Fruit fly (Drosophila melanogaster) whole organism, embryonic: Measurements from ENCODE around the gene mus302.

ENCODE experiments used
- ATbp ChIP-seq: fragments of 200-800 bp; sonication (Bioruptor generic); optimal IDR thresholded peaks from 2 replicates; lab custom pipeline; 2017; ENCODE audit warnings: missing biosample characterization, mild to moderate bottlenecking, missing genetic modification characterization, missing genetic modification reagents
- Ada2b ChIP-seq: fragments of 200-800 bp; sonication (Bioruptor generic); IDR thresholded peaks from 2 replicates; pipeline ENCODE4 v1.3.6; 2022; ENCODE audit warnings: missing biosample characterization, missing genetic modification characterization
- Atf6 ChIP-seq: fragments of 200-800 bp; sonication (Bioruptor generic); IDR thresholded peaks from 2 replicates; pipeline ENCODE4 v1.3.6; 2022; ENCODE audit warnings: missing biosample characterization, missing genetic modification characterization
- CG1024 ChIP-seq: fragments of 200-800 bp; sonication (Bioruptor generic); IDR thresholded peaks from 2 replicates; pipeline ENCODE4 v1.3.6; 2022; ENCODE audit warnings: missing biosample characterization, missing genetic modification characterization
- CG11560 ChIP-seq: fragments of 200-800 bp; sonication (Bioruptor generic); IDR thresholded peaks from 3 replicates; pipeline ENCODE4 v1.3.6; 2022; ENCODE audit warnings: missing biosample characterization, missing genetic modification characterization
- CG13287 ChIP-seq: fragments of 200-800 bp; sonication (Bioruptor generic); IDR thresholded peaks from 2 replicates; pipeline ENCODE4 v1.3.6; 2022; ENCODE audit warnings: missing biosample characterization, missing genetic modification characterization; ENCODE audit not compliant: partially characterized antibody
- CG13424 ChIP-seq: fragments of 200-800 bp; sonication (Bioruptor generic); optimal IDR thresholded peaks from 2 replicates; lab custom pipeline; 2019; ENCODE audit warnings: missing biosample characterization, mild to moderate bottlenecking, missing genetic modification characterization, moderate library complexity
- CG17186 ChIP-seq: fragments of 200-800 bp; sonication (Bioruptor generic); optimal IDR thresholded peaks from 3 replicates; lab custom pipeline; 2017; ENCODE audit warnings: missing biosample characterization, missing genetic modification reagents, missing genetic modification characterization
- CG18011 ChIP-seq: fragments of 200-800 bp; sonication (Bioruptor generic); optimal IDR thresholded peaks from 2 replicates; lab custom pipeline; 2017; ENCODE audit warnings: missing biosample characterization, missing genetic modification characterization, mild to moderate bottlenecking, moderate library complexity, missing genotype
- CG18476 ChIP-seq: fragments of 200-800 bp; sonication (Bioruptor generic); optimal IDR thresholded peaks from 2 replicates; lab custom pipeline; 2016; ENCODE audit warnings: missing biosample characterization, mild to moderate bottlenecking, missing genetic modification characterization
- CG18619 ChIP-seq: fragments of 200-800 bp; sonication (Bioruptor generic); optimal IDR thresholded peaks from 3 replicates; lab custom pipeline; 2017; ENCODE audit warnings: missing biosample characterization, mild to moderate bottlenecking, missing genetic modification characterization
- CG2678 ChIP-seq: fragments of 200-800 bp; sonication (Bioruptor generic); optimal IDR thresholded peaks from 3 replicates; lab custom pipeline; 2019; ENCODE audit warnings: missing biosample characterization, mild to moderate bottlenecking, missing genetic modification characterization, moderate library complexity
- CG4360 ChIP-seq: fragments of 200-800 bp; sonication (Bioruptor generic); IDR thresholded peaks from 2 replicates; pipeline ENCODE4 v1.3.6; 2022; ENCODE audit warnings: missing biosample characterization, missing genetic modification characterization
- CG43689 ChIP-seq: fragments of 200-800 bp; sonication (Bioruptor generic); IDR thresholded peaks from 2 replicates; pipeline ENCODE4 v1.3.6; 2022; ENCODE audit warnings: missing biosample characterization, missing genetic modification characterization
- CG4730 ChIP-seq: fragments of 200-800 bp; sonication (Bioruptor generic); IDR thresholded peaks from 2 replicates; pipeline ENCODE4 v1.3.6; 2022; ENCODE audit warnings: missing biosample characterization, missing genetic modification characterization
- CG4820 ChIP-seq: fragments of 200-800 bp; sonication (Bioruptor generic); optimal IDR thresholded peaks from 3 replicates; lab custom pipeline; 2016; ENCODE audit warnings: missing biosample characterization, missing genetic modification characterization
- CG7745 ChIP-seq: fragments of 200-800 bp; sonication (Bioruptor generic); optimal IDR thresholded peaks from 2 replicates; lab custom pipeline; 2018; ENCODE audit warnings: missing biosample characterization, mild to moderate bottlenecking, missing genetic modification characterization, moderate library complexity
- CG7839 ChIP-seq: fragments of 200-800 bp; sonication (Bioruptor generic); optimal IDR thresholded peaks from 3 replicates; lab custom pipeline; 2018; ENCODE audit warnings: missing biosample characterization, mild to moderate bottlenecking, missing genetic modification characterization, moderate library complexity
- CG7963 ChIP-seq: fragments of 200-800 bp; sonication (Bioruptor generic); IDR thresholded peaks from 3 replicates; pipeline ENCODE4 v1.3.6; 2022; ENCODE audit warnings: missing biosample characterization, missing genetic modification characterization; ENCODE audit not compliant: partially characterized antibody
- CG8388 ChIP-seq: fragments of 200-800 bp; sonication (Bioruptor generic); optimal IDR thresholded peaks from 2 replicates; lab custom pipeline; 2019; ENCODE audit warnings: missing biosample characterization, mild to moderate bottlenecking, missing genetic modification characterization, moderate library complexity
- CG9609 ChIP-seq: fragments of 200-800 bp; sonication (Bioruptor generic); optimal IDR thresholded peaks from 3 replicates; lab custom pipeline; 2016; ENCODE audit warnings: missing biosample characterization, missing genetic modification characterization
- Doc2 ChIP-seq: fragments of 200-800 bp; sonication (Bioruptor generic); IDR thresholded peaks from 2 replicates; pipeline ENCODE4 v1.3.6; 2022; ENCODE audit warnings: missing biosample characterization, missing genetic modification characterization
- E2f1 ChIP-seq: fragments of 200-800 bp; sonication (Bioruptor generic); IDR thresholded peaks from 2 replicates; pipeline ENCODE4 v1.3.6; 2022; ENCODE audit warnings: missing biosample characterization, missing genetic modification characterization
- HLH54F ChIP-seq: fragments of 200-800 bp; sonication (Bioruptor generic); optimal IDR thresholded peaks from 3 replicates; lab custom pipeline; 2016; ENCODE audit warnings: missing biosample characterization, missing genetic modification characterization
- MTF-1 ChIP-seq: fragments of 200-800 bp; sonication (Bioruptor generic); optimal IDR thresholded peaks from 2 replicates; lab custom pipeline; 2018; ENCODE audit warnings: missing biosample characterization, mild to moderate bottlenecking, missing genetic modification characterization, borderline replicate concordance
- Mad ChIP-seq: fragments of 200-800 bp; sonication (Bioruptor generic); optimal IDR thresholded peaks from 2 replicates; lab custom pipeline; 2016; ENCODE audit warnings: missing biosample characterization, missing genetic modification characterization
- Pdp1 ChIP-seq, 2 experiments: fragments of 200-800 bp; sonication (Bioruptor generic); optimal IDR thresholded peaks; 3 replicates each; lab custom pipeline; 2016; ENCODE audit warnings: missing biosample characterization in 2 of 2, missing genetic modification characterization in 2 of 2, mild to moderate bottlenecking in 1 of 2, moderate library complexity in 1 of 2
- Ptx1 ChIP-seq: fragments of 200-800 bp; sonication (Bioruptor generic); IDR thresholded peaks from 2 replicates; pipeline ENCODE4 v1.3.6; 2022; ENCODE audit warnings: missing biosample characterization, missing genetic modification characterization
- Xbp1 ChIP-seq: fragments of 200-800 bp; sonication (Bioruptor generic); optimal IDR thresholded peaks from 3 replicates; lab custom pipeline; 2016; ENCODE audit warnings: missing biosample characterization, mild to moderate bottlenecking, missing genetic modification characterization
- ac ChIP-seq: fragments of 200-800 bp; sonication (Bioruptor generic); optimal IDR thresholded peaks from 3 replicates; lab custom pipeline; 2017; ENCODE audit warnings: missing biosample characterization, mild to moderate bottlenecking, missing genetic modification characterization
- ato ChIP-seq: fragments of 200-800 bp; sonication (Bioruptor generic); IDR thresholded peaks from 2 replicates; pipeline ENCODE4 v1.3.6; 2022; ENCODE audit warnings: missing biosample characterization, missing genetic modification characterization; ENCODE audit not compliant: partially characterized antibody
- bigmax ChIP-seq: fragments of 200-800 bp; sonication (Bioruptor generic); optimal IDR thresholded peaks from 2 replicates; lab custom pipeline; 2018; ENCODE audit warnings: missing biosample characterization, mild to moderate bottlenecking, missing genetic modification characterization
- cg ChIP-seq: fragments of 200-800 bp; sonication (Bioruptor generic); optimal IDR thresholded peaks from 3 replicates; lab custom pipeline; 2019; ENCODE audit warnings: missing biosample characterization, mild to moderate bottlenecking, missing genetic modification characterization, moderate library complexity
- fd64A ChIP-seq: fragments of 200-800 bp; sonication (Bioruptor generic); optimal IDR thresholded peaks from 3 replicates; lab custom pipeline; 2018; ENCODE audit warnings: missing biosample characterization, mild to moderate bottlenecking, missing genetic modification characterization
- gt ChIP-seq: fragments of 200-800 bp; sonication (Bioruptor generic); IDR thresholded peaks from 2 replicates; pipeline ENCODE4 v1.3.6; 2022; ENCODE audit warnings: missing biosample characterization, missing genetic modification characterization
- ken ChIP-seq: fragments of 200-800 bp; sonication (Bioruptor generic); IDR thresholded peaks from 3 replicates; pipeline ENCODE4 v1.3.6; 2022; ENCODE audit warnings: missing biosample characterization, missing genetic modification characterization
- odd ChIP-seq: fragments of 200-800 bp; sonication (Bioruptor generic); optimal IDR thresholded peaks from 2 replicates; lab custom pipeline; 2017; ENCODE audit warnings: missing biosample characterization, mild to moderate bottlenecking, missing genetic modification characterization
- psq ChIP-seq: fragments of 200-800 bp; sonication (Bioruptor generic); optimal IDR thresholded peaks from 2 replicates; lab custom pipeline; 2017; ENCODE audit warnings: missing biosample characterization, missing genetic modification characterization
- pum ChIP-seq: fragments of 200-800 bp; sonication (Bioruptor generic); optimal IDR thresholded peaks from 2 replicates; lab custom pipeline; 2016; ENCODE audit warnings: missing biosample characterization, missing genetic modification characterization
- pzg ChIP-seq: fragments of 200-800 bp; sonication (Bioruptor generic); optimal IDR thresholded peaks from 3 replicates; lab custom pipeline; 2018; ENCODE audit warnings: missing biosample characterization, mild to moderate bottlenecking, missing genetic modification characterization, moderate library complexity
- sens-2 ChIP-seq: fragments of 200-800 bp; sonication (Bioruptor generic); IDR thresholded peaks from 2 replicates; pipeline ENCODE4 v1.3.6; 2022; ENCODE audit warnings: missing biosample characterization, missing genetic modification characterization
- slbo ChIP-seq: fragments of 200-800 bp; sonication (Bioruptor generic); IDR thresholded peaks from 2 replicates; pipeline ENCODE4 v1.3.6; 2022; ENCODE audit warnings: missing biosample characterization, missing genetic modification characterization
- sna ChIP-seq: fragments of 200-800 bp; sonication (Bioruptor generic); IDR thresholded peaks from 2 replicates; pipeline ENCODE4 v1.3.6; 2022; ENCODE audit warnings: missing biosample characterization, missing genetic modification characterization; ENCODE audit not compliant: partially characterized antibody
- tll ChIP-seq, 2 experiments: fragments of 200-800 bp in 1 of 2; fragments of >200 bp in 1 of 2; sonication (Bioruptor generic) in 1 of 2; optimal IDR thresholded peaks; 2 replicates each; lab custom pipeline; 2017 to 2019; ENCODE audit warnings: missing biosample characterization in 2 of 2, missing genetic modification characterization in 2 of 2, mild to moderate bottlenecking in 1 of 2, moderate library complexity in 1 of 2
- trem ChIP-seq: fragments of 200-800 bp; optimal IDR thresholded peaks from 3 replicates; lab custom pipeline; 2019; ENCODE audit warnings: missing biosample characterization, mild to moderate bottlenecking, missing genetic modification characterization, moderate library complexity
- ttk ChIP-seq: fragments of 200-800 bp; sonication (Bioruptor generic); IDR thresholded peaks from 2 replicates; pipeline ENCODE4 v2.1.2; 2022; ENCODE audit warnings: missing biosample characterization, missing genetic modification characterization
- yki ChIP-seq: fragments of >200 bp; optimal IDR thresholded peaks from 3 replicates; lab custom pipeline; 2018
- z ChIP-seq: fragments of 200-800 bp; sonication (Bioruptor generic); IDR thresholded peaks from 3 replicates; pipeline ENCODE4 v1.3.6; 2022; ENCODE audit warnings: missing biosample characterization, missing genetic modification characterization

The mus302 gene

DNA sequence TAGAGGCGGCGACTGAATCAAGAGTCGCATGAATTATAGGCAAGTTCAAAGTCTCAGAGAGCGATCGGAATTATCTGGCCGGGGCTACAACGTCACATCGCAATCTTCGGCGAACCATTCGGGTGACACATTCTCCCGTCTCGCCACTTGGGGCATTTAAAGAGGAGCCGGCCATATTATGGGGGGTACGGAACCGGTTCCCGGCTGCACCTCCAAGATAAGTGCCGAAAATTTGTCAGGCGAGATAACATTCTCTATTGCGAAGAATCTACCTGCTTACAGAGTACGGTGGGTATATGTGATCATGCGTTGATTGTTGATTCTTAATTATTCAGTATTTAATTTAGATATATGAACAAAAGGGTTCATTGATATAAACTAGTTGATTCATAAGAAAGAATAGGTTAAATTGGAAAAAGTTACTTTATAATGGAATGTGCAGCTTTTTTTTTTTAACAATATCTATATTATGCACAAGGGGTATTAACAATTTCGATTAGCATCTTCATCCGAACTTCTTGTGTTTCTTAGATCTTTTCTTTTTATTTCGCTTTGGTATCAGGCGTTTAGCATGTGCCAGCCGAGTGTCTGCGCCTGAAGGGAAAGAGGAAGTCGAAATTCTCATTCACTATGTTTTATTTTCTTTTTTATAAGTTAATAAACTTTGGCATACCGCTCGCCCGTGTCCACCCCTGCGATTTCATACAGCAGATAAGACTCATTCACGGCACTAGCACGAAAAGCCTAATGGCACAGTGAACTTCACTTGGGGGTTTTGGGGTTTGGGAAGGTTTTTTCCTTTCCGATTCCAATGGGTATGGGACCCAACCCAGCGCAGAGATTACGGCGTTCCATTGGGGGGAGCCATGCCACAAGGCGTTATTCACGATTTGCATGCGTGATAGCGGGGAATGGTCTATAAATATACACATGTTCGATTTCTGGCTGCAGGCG is 22.2 kb upstream of the mus302 start (continued):
- TF ChIP-seq trem (no peak), ato (GFP tag; lab: Robert Waterston, UW) (no peak), tll (GFP tag; optimal IDR thresholded peaks at IDR 0.05; lab: Kevin White, UChicago) (no peak), MTF-1 (GFP tag; lab: Kevin White, UChicago) (no peak), Doc2 (no peak), slbo (GFP tag; lab: Robert Waterston, UW) (peak; percentile 47), Xbp1 (GFP tag; lab: Kevin White, UChicago) (peak; percentile 66), CG4730 (peak; percentile 32; the same call in 1 of the 2 replicates), sna (no peak), CG17186 (GFP tag; lab: Kevin White, UChicago) (no peak), HLH54F (peak; percentile 23), Ada2b (peak; percentile 28; the same call in 1 of the 2 replicates), CG13424 (tag; lab: Kevin White, UChicago) (peak; percentile 48), CG4820 (peak; percentile 50), CG7745 (peak; percentile 21), CG43689 (GFP tag; lab: Robert Waterston, UW) (no peak), CG11560 (tag; lab: Robert Waterston, UW) (no peak), ATbp (GFP tag; lab: Kevin White, UChicago) (no peak), z (GFP tag; lab: Robert Waterston, UW) (no peak), CG18476 (peak; percentile 52), Ptx1 (GFP tag; lab: Robert Waterston, UW) (peak; percentile 53), pum (GFP tag; lab: Kevin White, UChicago) (no peak), Pdp1 (GFP tag; optimal IDR thresholded peaks at IDR 0.05; lab: Kevin White, UChicago) (peak; percentile 13 to 27), cg (GFP tag; lab: Kevin White, UChicago) (no peak), pzg (GFP tag; lab: Kevin White, UChicago) (no peak), E2f1 (peak; percentile 57), CG2678 (tag; lab: Kevin White, UChicago) (peak; percentile 76), gt (GFP tag; lab: Robert Waterston, UW) (no peak), CG1024 (GFP tag; lab: Robert Waterston, UW) (no peak), CG18011 (GFP tag; lab: Kevin White, UChicago) (no peak), CG13287 (GFP tag; lab: Robert Waterston, UW) (no peak), CG7963 (GFP tag; lab: Robert Waterston, UW) (no peak), CG4360 (0 out of 2 replicates have a peak, but pooled peaks have one; percentile 25), yki (lab: Kevin White, UChicago) (no peak), sens-2 (GFP tag; lab: Robert Waterston, UW) (no peak), ac (no peak), ken (GFP tag; lab: Robert Waterston, UW) (no peak), CG18619 (GFP tag; lab: Kevin White, UChicago) (peak; percentile 28), odd (no peak), Atf6 (no peak; the same call in 1 of the 2 replicates), bigmax (GFP tag; lab: Kevin White, UChicago) (no peak), ttk (GFP tag; lab: Robert Waterston, UW) (0 out of 2 replicates have a peak, but pooled peaks have one; percentile 6), CG7839 (tag; lab: Kevin White, UChicago) (peak; percentile 65), CG9609 (GFP tag; lab: Kevin White, UChicago) (no peak), CG8388 (GFP tag; lab: Kevin White, UChicago) (no peak), Mad (peak; percentile 14), fd64A (no peak), psq (GFP tag; lab: Kevin White, UChicago) (no peak)
